Worm (Caenorhabditis elegans) whole organism, L4 larva: ENCODE measurements around the gene fipr-5.

Experiments used
- F10B5.3 ChIP-seq: sonication (generic microtip); optimal IDR thresholded peaks from 2 replicates; lab custom pipeline; 2016; ENCODE audit warnings: mild to moderate bottlenecking, missing genetic modification characterization, missing compliant biosample characterization
- ceh-82 ChIP-seq: sonication (generic microtip); optimal IDR thresholded peaks from 2 replicates; lab custom pipeline; 2017; ENCODE audit warnings: missing biosample characterization, missing genetic modification characterization
- fos-1 ChIP-seq: fragments of 150-350 bp; optimal IDR thresholded peaks from 2 replicates; lab custom pipeline; 2014; ENCODE audit warnings: missing biosample characterization, missing genetic modification characterization
- lin-39 ChIP-seq: fragments of 150-350 bp; optimal IDR thresholded peaks from 2 replicates; lab custom pipeline; 2014; ENCODE audit warnings: missing biosample characterization, missing genetic modification reagents, missing genetic modification characterization
- lsy-2 ChIP-seq, 2 experiments: fragments of 150-350 bp in 1 of 2; sonication (generic microtip) in 1 of 2; optimal IDR thresholded peaks; 2 replicates each; lab custom pipeline; 2014 to 2017; ENCODE audit warnings: missing biosample characterization in 2 of 2, missing genetic modification characterization in 2 of 2
- mdl-1 ChIP-seq, 2 experiments: fragments of 150-350 bp in 1 of 2; sonication (generic microtip) in 1 of 2; optimal IDR thresholded peaks; 2 replicates each; lab custom pipeline; 2014 to 2017; ENCODE audit warnings: missing biosample characterization in 2 of 2, missing genetic modification characterization in 2 of 2
- nhr-111 ChIP-seq: fragments of 200-800 bp; sonication (Bioruptor generic); optimal IDR thresholded peaks from 2 replicates; lab custom pipeline; 2018; ENCODE audit warnings: mild to moderate bottlenecking, missing genetic modification characterization, missing compliant biosample characterization
- nhr-76 ChIP-seq: fragments of 150-350 bp; optimal IDR thresholded peaks from 2 replicates; lab custom pipeline; 2014; ENCODE audit warnings: missing biosample characterization, missing genetic modification characterization
- pqm-1 ChIP-seq: sonication (generic microtip); optimal IDR thresholded peaks from 2 replicates; lab custom pipeline; 2017; ENCODE audit warnings: missing biosample characterization, missing genetic modification characterization
- vab-7 ChIP-seq: fragments of 200-800 bp; sonication (Bioruptor generic); IDR thresholded peaks from 2 replicates; pipeline ENCODE4 v1.3.6; 2022; ENCODE audit warnings: missing genetic modification reagents, missing genetic modification characterization, missing compliant biosample characterization
- zag-1 ChIP-seq: fragments of 150-350 bp; optimal IDR thresholded peaks from 2 replicates; lab custom pipeline; 2014; ENCODE audit warnings: missing biosample characterization, missing genetic modification characterization

ce11 chrV:10205483-10205882, 15.7 kb downstream of the fipr-5 start, which contains the start of gene ZK856.16:
- no peak for TF ChIP-seq vab-7 (GFP tag; lab: Robert Waterston, UW)
- no peak for TF ChIP-seq zag-1
- TF ChIP-seq mdl-1 (tag; optimal IDR thresholded peaks at IDR 0.05; lab: Kevin White, UChicago) = no peak
- TF ChIP-seq lsy-2 (tag; optimal IDR thresholded peaks at IDR 0.05; lab: Kevin White, UChicago) = no peak
- no peak for TF ChIP-seq fos-1 (tag; lab: Kevin White, UChicago)
- TF ChIP-seq pqm-1 (tag; lab: Kevin White, UChicago) = no peak
- no peak for TF ChIP-seq lin-39 (tag; lab: Kevin White, UChicago)
- no peak for TF ChIP-seq nhr-76 (tag; lab: Kevin White, UChicago)
- no peak for TF ChIP-seq ceh-82 (tag; lab: Kevin White, UChicago)
- no peak for TF ChIP-seq nhr-111 (GFP tag; lab: Kevin White, UChicago)
- TF ChIP-seq F10B5.3 (tag; lab: Kevin White, UChicago) = no peak
